Fruit fly (Drosophila melanogaster) whole organism, embryonic: ENCODE measurements around the gene Prp31.

Experiments used
- ATbp ChIP-seq: fragments of 200-800 bp; sonication (Bioruptor generic); optimal IDR thresholded peaks from 2 replicates; lab custom pipeline; 2017; ENCODE audit warnings: missing biosample characterization, mild to moderate bottlenecking, missing genetic modification characterization, missing genetic modification reagents
- Bgb ChIP-seq: fragments of 200-800 bp; sonication (Bioruptor generic); IDR thresholded peaks from 2 replicates; pipeline ENCODE4 v1.3.6; 2022; ENCODE audit warnings: missing biosample characterization, missing genetic modification characterization; ENCODE audit not compliant: partially characterized antibody
- Blimp-1 ChIP-seq: fragments of 200-800 bp; sonication (Bioruptor generic); optimal IDR thresholded peaks from 3 replicates; lab custom pipeline; 2018; ENCODE audit warnings: missing biosample characterization, missing genetic modification characterization, mild to moderate bottlenecking, moderate library complexity, missing genetic modification reagents
- CG10209 ChIP-seq: fragments of 200-800 bp; sonication (Bioruptor generic); optimal IDR thresholded peaks from 3 replicates; lab custom pipeline; 2017; ENCODE audit warnings: missing biosample characterization, mild to moderate bottlenecking, missing genetic modification characterization, missing genetic modification reagents
- CG1024 ChIP-seq: fragments of 200-800 bp; sonication (Bioruptor generic); IDR thresholded peaks from 2 replicates; pipeline ENCODE4 v1.3.6; 2022; ENCODE audit warnings: missing biosample characterization, missing genetic modification characterization
- CG10321 ChIP-seq: fragments of 200-800 bp; sonication (Bioruptor generic); IDR thresholded peaks from 2 replicates; pipeline ENCODE4 v1.3.6; 2022; ENCODE audit warnings: missing biosample characterization, missing genetic modification characterization
- CG11456 ChIP-seq: fragments of 200-800 bp; sonication (Bioruptor generic); IDR thresholded peaks from 3 replicates; pipeline ENCODE4 v1.3.6; 2022; ENCODE audit warnings: missing biosample characterization, missing genetic modification characterization
- CG12155 ChIP-seq: fragments of 200-800 bp; sonication (Bioruptor generic); optimal IDR thresholded peaks from 3 replicates; lab custom pipeline; 2016; ENCODE audit warnings: missing biosample characterization, missing genetic modification characterization
- CG14441 ChIP-seq: fragments of 200-800 bp; sonication (Bioruptor generic); IDR thresholded peaks from 2 replicates; pipeline ENCODE4 v1.3.6; 2022; ENCODE audit warnings: missing biosample characterization, missing genetic modification characterization
- CG17612 ChIP-seq: fragments of 200-800 bp; sonication (Bioruptor generic); IDR thresholded peaks from 2 replicates; pipeline ENCODE4 v1.3.6; 2022; ENCODE audit warnings: missing biosample characterization, missing genetic modification characterization
- CG1832 ChIP-seq: fragments of 200-800 bp; sonication (Bioruptor generic); optimal IDR thresholded peaks from 2 replicates; lab custom pipeline; 2017; ENCODE audit warnings: missing biosample characterization, mild to moderate bottlenecking, missing genetic modification characterization, inconsistent platforms
- CG18599 ChIP-seq: fragments of 200-800 bp; sonication (Bioruptor generic); optimal IDR thresholded peaks from 3 replicates; lab custom pipeline; 2017; ENCODE audit warnings: missing biosample characterization, missing genetic modification characterization, mild to moderate bottlenecking, moderate library complexity, missing genetic modification reagents
- CG2678 ChIP-seq: fragments of 200-800 bp; sonication (Bioruptor generic); optimal IDR thresholded peaks from 3 replicates; lab custom pipeline; 2019; ENCODE audit warnings: missing biosample characterization, mild to moderate bottlenecking, missing genetic modification characterization, moderate library complexity
- CG30403 ChIP-seq: fragments of 200-800 bp; sonication (Bioruptor generic); optimal IDR thresholded peaks from 3 replicates; lab custom pipeline; 2016; ENCODE audit warnings: missing biosample characterization, missing genetic modification characterization
- CG3065 ChIP-seq: fragments of 200-800 bp; sonication (Bioruptor generic); optimal IDR thresholded peaks from 2 replicates; lab custom pipeline; 2016; ENCODE audit warnings: missing biosample characterization, missing genetic modification characterization
- CG3281 ChIP-seq: fragments of 200-800 bp; sonication (Bioruptor generic); optimal IDR thresholded peaks from 3 replicates; lab custom pipeline; 2017; ENCODE audit warnings: missing biosample characterization, mild to moderate bottlenecking, missing genetic modification characterization
- CG4404 ChIP-seq: fragments of 200-800 bp; sonication (Bioruptor generic); IDR thresholded peaks from 2 replicates; pipeline ENCODE4 v1.3.6; 2022; ENCODE audit warnings: missing biosample characterization, missing genetic modification characterization
- CG4820 ChIP-seq: fragments of 200-800 bp; sonication (Bioruptor generic); optimal IDR thresholded peaks from 3 replicates; lab custom pipeline; 2016; ENCODE audit warnings: missing biosample characterization, missing genetic modification characterization
- CG6254 ChIP-seq: fragments of 200-800 bp; sonication (Bioruptor generic); optimal IDR thresholded peaks from 3 replicates; lab custom pipeline; 2017; ENCODE audit warnings: mild to moderate bottlenecking, missing biosample characterization, missing genetic modification reagents, missing genetic modification characterization
- CG7839 ChIP-seq: fragments of 200-800 bp; sonication (Bioruptor generic); optimal IDR thresholded peaks from 3 replicates; lab custom pipeline; 2018; ENCODE audit warnings: missing biosample characterization, mild to moderate bottlenecking, missing genetic modification characterization, moderate library complexity
- CG8388 ChIP-seq: fragments of 200-800 bp; sonication (Bioruptor generic); optimal IDR thresholded peaks from 2 replicates; lab custom pipeline; 2019; ENCODE audit warnings: missing biosample characterization, mild to moderate bottlenecking, missing genetic modification characterization, moderate library complexity
- D ChIP-seq, 2 experiments: fragments of 200-800 bp in 1 of 2; fragments of >200 bp in 1 of 2; sonication (Bioruptor generic) in 1 of 2; optimal IDR thresholded peaks; 2 replicates in 1 of 2; 3 replicates in 1 of 2; lab custom pipeline; 2017; ENCODE audit warnings: mild to moderate bottlenecking in 1 of 2, missing biosample characterization in 1 of 2, missing genetic modification characterization in 1 of 2, missing genetic modification reagents in 1 of 2
- Dfd ChIP-seq, 2 experiments: fragments of >200 bp; optimal IDR thresholded peaks; 2 replicates each; lab custom pipeline; 2017; ENCODE audit warnings: missing biosample characterization in 2 of 2, missing genetic modification characterization in 2 of 2
- Doc2 ChIP-seq: fragments of 200-800 bp; sonication (Bioruptor generic); IDR thresholded peaks from 2 replicates; pipeline ENCODE4 v1.3.6; 2022; ENCODE audit warnings: missing biosample characterization, missing genetic modification characterization
- Drgx ChIP-seq: fragments of 200-800 bp; sonication (Bioruptor generic); IDR thresholded peaks from 2 replicates; pipeline ENCODE4 v1.3.6; 2022; ENCODE audit warnings: missing biosample characterization, missing genetic modification characterization
- E2f1 ChIP-seq: fragments of 200-800 bp; sonication (Bioruptor generic); IDR thresholded peaks from 2 replicates; pipeline ENCODE4 v1.3.6; 2022; ENCODE audit warnings: missing biosample characterization, missing genetic modification characterization
- Fer1 ChIP-seq: fragments of 200-800 bp; sonication (Bioruptor generic); optimal IDR thresholded peaks from 2 replicates; lab custom pipeline; 2017; ENCODE audit warnings: missing biosample characterization, mild to moderate bottlenecking, missing genetic modification characterization
- Hmr ChIP-seq: fragments of 200-800 bp; sonication (Bioruptor generic); optimal IDR thresholded peaks from 3 replicates; lab custom pipeline; 2017; ENCODE audit warnings: mild to moderate bottlenecking, missing biosample characterization, missing genetic modification reagents, missing genetic modification characterization
- Hr78 ChIP-seq, 2 experiments: fragments of 200-800 bp in 1 of 2; fragments of >200 bp in 1 of 2; sonication (Bioruptor generic) in 1 of 2; optimal IDR thresholded peaks; 2 replicates each; lab custom pipeline; 2017 to 2019; ENCODE audit warnings: missing biosample characterization in 2 of 2, missing genetic modification characterization in 2 of 2, mild to moderate bottlenecking in 1 of 2, moderate library complexity in 1 of 2
- Mrtf ChIP-seq: fragments of 200-800 bp; sonication (Bioruptor generic); IDR thresholded peaks from 3 replicates; pipeline ENCODE4 v1.3.6; 2022; ENCODE audit warnings: missing biosample characterization, missing genetic modification characterization
- Nf-YA ChIP-seq: fragments of 200-800 bp; sonication (Bioruptor generic); IDR thresholded peaks from 2 replicates; pipeline ENCODE4 v1.3.6; 2022; ENCODE audit warnings: missing biosample characterization, missing genetic modification characterization
- Nf-YB ChIP-seq: fragments of 200-800 bp; sonication (Bioruptor generic); optimal IDR thresholded peaks from 3 replicates; lab custom pipeline; 2019; ENCODE audit warnings: missing biosample characterization, mild to moderate bottlenecking, missing genetic modification characterization, moderate library complexity
- Spps ChIP-seq: fragments of 200-800 bp; sonication (Bioruptor generic); optimal IDR thresholded peaks from 2 replicates; lab custom pipeline; 2018; ENCODE audit warnings: missing biosample characterization, mild to moderate bottlenecking, missing genetic modification characterization
- Sry-δ ChIP-seq: fragments of 200-800 bp; sonication (Bioruptor generic); optimal IDR thresholded peaks from 2 replicates; lab custom pipeline; 2016; ENCODE audit warnings: missing biosample characterization, missing genetic modification characterization
- bbx ChIP-seq: fragments of 200-800 bp; sonication (Bioruptor generic); IDR thresholded peaks from 2 replicates; pipeline ENCODE4 v1.3.6; 2022; ENCODE audit warnings: missing biosample characterization, missing genetic modification characterization; ENCODE audit not compliant: partially characterized antibody
- dmrt11E ChIP-seq: fragments of 200-800 bp; sonication (Bioruptor generic); optimal IDR thresholded peaks from 3 replicates; lab custom pipeline; 2018; ENCODE audit warnings: missing biosample characterization, mild to moderate bottlenecking, missing genetic modification characterization, moderate library complexity
- exex ChIP-seq: fragments of 200-800 bp; sonication (Bioruptor generic); optimal IDR thresholded peaks from 4 replicates; lab custom pipeline; 2018; ENCODE audit warnings: missing biosample characterization, mild to moderate bottlenecking, missing genetic modification characterization, moderate library complexity
- fu2 ChIP-seq: fragments of 200-800 bp; sonication (Bioruptor generic); optimal IDR thresholded peaks from 2 replicates; lab custom pipeline; 2016; ENCODE audit warnings: missing biosample characterization, missing genetic modification characterization
- hkb ChIP-seq, 2 experiments: fragments of 200-800 bp in 1 of 2; fragments of >200 bp in 1 of 2; sonication (Bioruptor generic) in 1 of 2; IDR thresholded peaks in 1 of 2; optimal IDR thresholded peaks in 1 of 2; 2 replicates each; pipeline versions ENCODE4 v1.3.6 to Lab custom; 2017 to 2022; ENCODE audit warnings: missing biosample characterization in 1 of 2, missing genetic modification characterization in 1 of 2
- kay ChIP-seq: fragments of 200-800 bp; sonication (Bioruptor generic); optimal IDR thresholded peaks from 2 replicates; lab custom pipeline; 2016; ENCODE audit warnings: missing biosample characterization, missing genetic modification characterization
- lab ChIP-seq: fragments of 200-800 bp; sonication (Bioruptor generic); optimal IDR thresholded peaks from 3 replicates; lab custom pipeline; 2017; ENCODE audit warnings: missing biosample characterization, missing genetic modification characterization, mild to moderate bottlenecking, moderate library complexity, missing genetic modification reagents
- otp ChIP-seq: fragments of 200-800 bp; sonication (Bioruptor generic); IDR thresholded peaks from 3 replicates; pipeline ENCODE4, ENCODE4 v1.3.6; 2022; ENCODE audit warnings: missing biosample characterization, missing genetic modification characterization
- pfk ChIP-seq: fragments of 200-800 bp; sonication (Bioruptor generic); optimal IDR thresholded peaks from 2 replicates; lab custom pipeline; 2018; ENCODE audit warnings: missing biosample characterization, mild to moderate bottlenecking, missing genetic modification characterization, moderate library complexity
- prd ChIP-seq, 3 experiments: fragments of >200 bp in 2 of 3; fragments of 200-800 bp in 1 of 3; sonication (Bioruptor generic) in 1 of 3; optimal IDR thresholded peaks in 2 of 3; IDR thresholded peaks in 1 of 3; 2 replicates in 2 of 3; 3 replicates in 1 of 3; pipeline versions ENCODE4 v1.3.6 to Lab custom; 2017 to 2022; ENCODE audit warnings: missing biosample characterization in 1 of 3, missing genetic modification characterization in 1 of 3
- ranshi ChIP-seq: fragments of 200-800 bp; sonication (Bioruptor generic); IDR thresholded peaks from 2 replicates; pipeline ENCODE4 v1.3.6; 2022; ENCODE audit warnings: missing biosample characterization, missing genetic modification characterization
- row ChIP-seq: fragments of 200-800 bp; sonication (Bioruptor generic); IDR thresholded peaks from 3 replicates; pipeline ENCODE4 v1.3.6; 2022; ENCODE audit warnings: missing biosample characterization, missing genetic modification characterization

Prp31 gene

dm6 chr3L:15169795-15170194 lies 10.9 kb downstream of the Prp31 start (continued):
- TF ChIP-seq Sry-δ (GFP tag; lab: Kevin White, UChicago) = no peak
- TF ChIP-seq CG8388 (GFP tag; lab: Kevin White, UChicago) = no peak
- no peak for TF ChIP-seq CG12155
- no peak for TF ChIP-seq Fer1 (GFP tag; lab: Kevin White, UChicago)
- TF ChIP-seq Blimp-1 (GFP tag; lab: Kevin White, UChicago) = no peak
- TF ChIP-seq E2f1 (GFP tag; lab: Robert Waterston, UW) = no peak
- no peak for TF ChIP-seq Drgx (GFP tag; lab: Robert Waterston, UW)
- TF ChIP-seq prd (optimal IDR thresholded peaks at IDR 0.05; lab: Kevin White, UChicago) = no peak
- no peak for TF ChIP-seq prd (GFP tag; IDR thresholded peaks at IDR 0.05; lab: Robert Waterston, UW)
- TF ChIP-seq Hr78 (GFP tag; optimal IDR thresholded peaks at IDR 0.05; lab: Kevin White, UChicago) = peak in 1 of 2 experiments; percentile 52
- TF ChIP-seq bbx = no peak
- no peak for TF ChIP-seq CG3065 (GFP tag; lab: Kevin White, UChicago)
- 0 out of 3 replicates have a peak, but pooled peaks have one; percentile 11 for TF ChIP-seq otp (GFP tag; lab: Robert Waterston, UW)
- 0 out of 2 replicates have a peak, but pooled peaks have one; percentile 18 for TF ChIP-seq CG14441 (GFP tag; lab: Robert Waterston, UW)
- TF ChIP-seq CG11456 (GFP tag; lab: Robert Waterston, UW) = 0 out of 3 replicates have a peak, but pooled peaks have one; percentile 51
- no peak for TF ChIP-seq fu2
- no peak for TF ChIP-seq CG1024 (GFP tag; lab: Robert Waterston, UW)
- TF ChIP-seq kay = no peak
- TF ChIP-seq Nf-YA (GFP tag; lab: Robert Waterston, UW) = no peak
- no peak for TF ChIP-seq Mrtf (GFP tag; lab: Robert Waterston, UW)
- TF ChIP-seq CG4404 (GFP tag; lab: Robert Waterston, UW) = 0 out of 2 replicates have a peak, but pooled peaks have one; percentile 19

- TF ChIP-seq exex (tag; lab: Kevin White, UChicago) (peak; percentile 32), Hmr (GFP tag; lab: Kevin White, UChicago) (peak; percentile 3), dmrt11E (peak; percentile 29), CG18599 (GFP tag; lab: Kevin White, UChicago) (peak; percentile 38), Spps (tag; lab: Kevin White, UChicago) (peak; percentile 31), CG30403 (GFP tag; lab: Kevin White, UChicago) (peak; percentile 4), D (optimal IDR thresholded peaks at IDR 0.05; lab: Kevin White, UChicago) (no peak), D (GFP tag; optimal IDR thresholded peaks at IDR 0.05; lab: Kevin White, UChicago) (peak; percentile 31), CG1832 (GFP tag; lab: Kevin White, UChicago) (peak; percentile 47), CG7839 (tag; lab: Kevin White, UChicago) (peak; percentile 20), Bgb (0 out of 2 replicates have a peak, but pooled peaks have one; percentile 10), ranshi (GFP tag; lab: Robert Waterston, UW) (peak; percentile 4; the same call in 1 of the 2 replicates), CG10209 (GFP tag; lab: Kevin White, UChicago) (peak; percentile 14), Doc2 (GFP tag; lab: Robert Waterston, UW) (0 out of 2 replicates have a peak, but pooled peaks have one; percentile 20), hkb (optimal IDR thresholded peaks at IDR 0.05; lab: Kevin White, UChicago) (no peak), hkb (GFP tag; IDR thresholded peaks at IDR 0.05; lab: Robert Waterston, UW) (0 out of 2 replicates have a peak, but pooled peaks have one; percentile 9), CG3281 (GFP tag; lab: Kevin White, UChicago) (peak; percentile 10), lab (GFP tag; lab: Kevin White, UChicago) (peak; percentile 33), pfk (GFP tag; lab: Kevin White, UChicago) (no peak), CG4820 (GFP tag; lab: Kevin White, UChicago) (peak; percentile 15), CG10321 (GFP tag; lab: Robert Waterston, UW) (peak; percentile 62), fu2 (no peak), Nf-YB (GFP tag; lab: Kevin White, UChicago) (peak; percentile 90), Dfd (GFP tag; optimal IDR thresholded peaks at IDR 0.05; lab: Kevin White, UChicago) (no peak), ATbp (GFP tag; lab: Kevin White, UChicago) (peak; percentile 36), CG17612 (no peak), Nf-YA (GFP tag; lab: Robert Waterston, UW) (peak; percentile 67), CG6254 (GFP tag; lab: Kevin White, UChicago) (peak; percentile 46), row (peak; percentile 12; the same call in 1 of the 3 replicates), CG2678 (tag; lab: Kevin White, UChicago) (peak; percentile 10)
Observed at dm6 chr3L:15171769-15172403, 13.0 kb downstream of the Prp31 start.
